Worm (Caenorhabditis elegans) whole organism, L2 larva: ENCODE results near the gene C42C1.9.

Experiments used
- F13H6.1 ChIP-seq: sonication (generic microtip); optimal IDR thresholded peaks from 2 replicates; lab custom pipeline; 2016; ENCODE audit warnings: missing genetic modification characterization, missing compliant biosample characterization
- R02D3.7 ChIP-seq: fragments of 150-350 bp; optimal IDR thresholded peaks from 2 replicates; lab custom pipeline; 2014; ENCODE audit warnings: missing biosample characterization, missing genetic modification characterization
- ZK546.5 ChIP-seq: sonication (generic microtip); optimal IDR thresholded peaks from 2 replicates; lab custom pipeline; 2017; ENCODE audit warnings: missing biosample characterization, missing genetic modification characterization
- alr-1 ChIP-seq: fragments of 150-350 bp; optimal IDR thresholded peaks from 2 replicates; lab custom pipeline; 2014; ENCODE audit warnings: missing biosample characterization, missing genetic modification characterization
- aly-2 ChIP-seq: fragments of 150-350 bp; optimal IDR thresholded peaks from 2 replicates; lab custom pipeline; 2014; ENCODE audit warnings: missing biosample characterization, missing genetic modification characterization
- ama-1 ChIP-seq: fragments of 150-350 bp; optimal IDR thresholded peaks from 2 replicates; lab custom pipeline; 2018; ENCODE audit warnings: inconsistent platforms
- ceh-16 ChIP-seq: fragments of 150-350 bp; optimal IDR thresholded peaks from 2 replicates; lab custom pipeline; 2014; ENCODE audit warnings: missing biosample characterization, missing genetic modification characterization
- ceh-82 ChIP-seq: fragments of 150-350 bp; optimal IDR thresholded peaks from 2 replicates; lab custom pipeline; 2014; ENCODE audit warnings: missing biosample characterization, missing genetic modification characterization
- crh-2 ChIP-seq: sonication (generic microtip); optimal IDR thresholded peaks from 2 replicates; lab custom pipeline; 2017; ENCODE audit warnings: missing biosample characterization, missing genetic modification characterization
- dmd-4 ChIP-seq: sonication (generic microtip); optimal IDR thresholded peaks from 2 replicates; lab custom pipeline; 2017; ENCODE audit warnings: missing biosample characterization, missing genetic modification characterization
- elt-1 ChIP-seq: fragments of 150-350 bp; optimal IDR thresholded peaks from 2 replicates; lab custom pipeline; 2014; ENCODE audit warnings: missing biosample characterization, missing genetic modification characterization
- elt-3 ChIP-seq: sonication (generic microtip); optimal IDR thresholded peaks from 2 replicates; lab custom pipeline; 2017; ENCODE audit warnings: missing biosample characterization, missing genetic modification characterization
- fos-1 ChIP-seq: fragments of 150-350 bp; optimal IDR thresholded peaks from 2 replicates; lab custom pipeline; 2014; ENCODE audit warnings: missing biosample characterization, missing genetic modification characterization
- gmeb-1 ChIP-seq: fragments of 150-350 bp; optimal IDR thresholded peaks from 2 replicates; lab custom pipeline; 2014; ENCODE audit warnings: missing biosample characterization, missing genetic modification characterization
- lin-11 ChIP-seq: fragments of 150-350 bp; sonication (generic microtip); optimal IDR thresholded peaks from 2 replicates; lab custom pipeline; 2014; ENCODE audit warnings: missing biosample characterization, missing genetic modification characterization, inconsistent platforms, mixed read lengths
- lin-13 ChIP-seq: fragments of 150-350 bp; optimal IDR thresholded peaks from 2 replicates; lab custom pipeline; 2014; ENCODE audit warnings: missing biosample characterization, missing genetic modification reagents, missing genetic modification characterization
- lsy-2 ChIP-seq, 2 experiments: fragments of 150-350 bp in 1 of 2; sonication (generic microtip) in 1 of 2; optimal IDR thresholded peaks; 2 replicates each; lab custom pipeline; 2014 to 2017; ENCODE audit warnings: missing biosample characterization in 2 of 2, missing genetic modification characterization in 2 of 2
- mab-5 ChIP-seq: fragments of 150-350 bp; optimal IDR thresholded peaks from 2 replicates; lab custom pipeline; 2014; ENCODE audit warnings: missing biosample characterization, missing genetic modification characterization
- mbf-1 ChIP-seq: sonication (generic microtip); optimal IDR thresholded peaks from 2 replicates; lab custom pipeline; 2017; ENCODE audit warnings: missing biosample characterization, missing genetic modification characterization
- mdl-1 ChIP-seq, 2 experiments: fragments of 150-350 bp in 1 of 2; sonication (generic microtip) in 1 of 2; optimal IDR thresholded peaks; 2 replicates each; lab custom pipeline; 2017; ENCODE audit warnings: missing biosample characterization in 2 of 2, missing genetic modification characterization in 2 of 2
- nhr-10 ChIP-seq: sonication (generic microtip); optimal IDR thresholded peaks from 2 replicates; lab custom pipeline; 2017; ENCODE audit warnings: missing biosample characterization, missing genetic modification characterization
- nhr-11 ChIP-seq: fragments of 150-350 bp; optimal IDR thresholded peaks from 2 replicates; lab custom pipeline; 2014; ENCODE audit warnings: missing biosample characterization, missing genetic modification characterization
- nhr-12 ChIP-seq: fragments of 150-350 bp; optimal IDR thresholded peaks from 2 replicates; lab custom pipeline; 2014; ENCODE audit warnings: missing biosample characterization, missing genetic modification characterization
- nhr-129 ChIP-seq: fragments of 150-350 bp; optimal IDR thresholded peaks from 2 replicates; lab custom pipeline; 2014; ENCODE audit warnings: missing biosample characterization, missing genetic modification characterization
- nhr-21 ChIP-seq: fragments of 150-350 bp; optimal IDR thresholded peaks from 2 replicates; lab custom pipeline; 2014; ENCODE audit warnings: missing biosample characterization, missing genetic modification characterization
- nhr-23 ChIP-seq: fragments of 150-350 bp; optimal IDR thresholded peaks from 2 replicates; lab custom pipeline; 2014; ENCODE audit warnings: missing biosample characterization, missing genetic modification reagents, missing genetic modification characterization
- nhr-237 ChIP-seq: fragments of 150-350 bp; optimal IDR thresholded peaks from 2 replicates; lab custom pipeline; 2014; ENCODE audit warnings: missing biosample characterization, missing genetic modification characterization
- nhr-25 ChIP-seq: fragments of 150-350 bp; sonication (generic microtip); optimal IDR thresholded peaks from 3 replicates; lab custom pipeline; 2014; ENCODE audit warnings: missing biosample characterization, missing genetic modification characterization
- peb-1 ChIP-seq: fragments of 150-350 bp; optimal IDR thresholded peaks from 2 replicates; lab custom pipeline; 2014; ENCODE audit warnings: missing biosample characterization, missing genetic modification characterization
- sem-4 ChIP-seq: fragments of 150-350 bp; optimal IDR thresholded peaks from 2 replicates; lab custom pipeline; 2014; ENCODE audit warnings: missing biosample characterization, missing genetic modification reagents, missing genetic modification characterization
- skn-1 ChIP-seq: sonication (generic microtip); optimal IDR thresholded peaks from 2 replicates; lab custom pipeline; 2017; ENCODE audit warnings: missing biosample characterization, missing genetic modification characterization
- unc-55 ChIP-seq: fragments of 150-350 bp; sonication (generic microtip); optimal IDR thresholded peaks from 3 replicates; lab custom pipeline; 2014; ENCODE audit warnings: missing biosample characterization, missing genetic modification reagents, missing genetic modification characterization
- zag-1 ChIP-seq: fragments of 150-350 bp; optimal IDR thresholded peaks from 2 replicates; lab custom pipeline; 2014; ENCODE audit warnings: missing biosample characterization, missing genetic modification characterization
- ztf-11 ChIP-seq: sonication (generic microtip); optimal IDR thresholded peaks from 2 replicates; lab custom pipeline; 2017; ENCODE audit warnings: missing biosample characterization, missing genetic modification characterization

The C42C1.9 gene

ce11 chrIV:12270392-12270791, 18.9 kb upstream of the C42C1.9 start, which contains the start of gene C42C1.3:
Gene C42C1.3 (minus strand): TSS chrIV:12270492.
- no peak for TF ChIP-seq alr-1 (tag; lab: Kevin White, UChicago)
- no peak for TF ChIP-seq elt-1 (tag; lab: Kevin White, UChicago)
- no peak for TF ChIP-seq lsy-2 (tag; optimal IDR thresholded peaks at IDR 0.05; lab: Kevin White, UChicago)
- TF ChIP-seq mab-5 (tag; lab: Kevin White, UChicago), result no peak
- no peak for TF ChIP-seq sem-4 (tag; lab: Kevin White, UChicago)
- no peak for TF ChIP-seq elt-3 (tag; lab: Kevin White, UChicago)
- no peak for TF ChIP-seq ztf-11 (tag; lab: Kevin White, UChicago)
- no peak for TF ChIP-seq aly-2 (tag; lab: Kevin White, UChicago)
- no peak for TF ChIP-seq gmeb-1 (tag; lab: Kevin White, UChicago)
- TF ChIP-seq mbf-1, result no peak
- no peak for TF ChIP-seq zag-1
- TF ChIP-seq peb-1, result no peak
- no peak for TF ChIP-seq ZK546.5 (tag; lab: Kevin White, UChicago)
- TF ChIP-seq R02D3.7, result no peak
- TF ChIP-seq F13H6.1 (tag; lab: Kevin White, UChicago), result no peak
- TF ChIP-seq, all 48 proteins: peak for 0

ce11 chrIV:12274365-12274764, 14.9 kb upstream of the C42C1.9 start:
- TF ChIP-seq gmeb-1 (tag; lab: Kevin White, UChicago) (peak; percentile 5), nhr-129 (tag; lab: Kevin White, UChicago) (peak; percentile 22), mdl-1 (tag; optimal IDR thresholded peaks at IDR 0.05; lab: Kevin White, UChicago) (no peak)

- TF ChIP-seq lin-13 (GFP tag; lab: Kevin White, UChicago) (no peak), nhr-237 (no peak), nhr-10 (tag; lab: Kevin White, UChicago) (no peak), ZK546.5 (tag; lab: Kevin White, UChicago) (no peak), skn-1 (tag; lab: Kevin White, UChicago) (no peak), crh-2 (tag; lab: Kevin White, UChicago) (no peak), nhr-21 (tag; lab: Kevin White, UChicago) (no peak), elt-3 (tag; lab: Kevin White, UChicago) (no peak), alr-1 (tag; lab: Kevin White, UChicago) (no peak), nhr-11 (tag; lab: Kevin White, UChicago) (no peak), nhr-129 (tag; lab: Kevin White, UChicago) (no peak), R02D3.7 (no peak), nhr-23 (tag; lab: Kevin White, UChicago) (no peak), nhr-25 (tag; lab: Kevin White, UChicago) (no peak), nhr-12 (no peak), dmd-4 (tag; lab: Kevin White, UChicago) (no peak), ceh-82 (tag; lab: Kevin White, UChicago) (no peak), ceh-16 (tag; lab: Kevin White, UChicago) (no peak), elt-1 (tag; lab: Kevin White, UChicago) (no peak)
- TF ChIP-seq, all 48 proteins: peak for 0
Measured at ce11 chrIV:12275892-12276291, 13.4 kb upstream of the C42C1.9 start, which contains the start of gene vps-8. Gene vps-8 (minus strand): TSS chrIV:12275992.

- TF ChIP-seq nhr-25 (tag; lab: Kevin White, UChicago) (no peak), nhr-129 (tag; lab: Kevin White, UChicago) (peak; percentile 63), fos-1 (tag; lab: Kevin White, UChicago) (no peak), alr-1 (tag; lab: Kevin White, UChicago) (no peak), R02D3.7 (no peak), unc-55 (GFP tag; lab: Kevin White, UChicago) (no peak), aly-2 (tag; lab: Kevin White, UChicago) (no peak), lin-11 (tag; lab: Kevin White, UChicago) (no peak), ceh-82 (tag; lab: Kevin White, UChicago) (no peak), F13H6.1 (tag; lab: Kevin White, UChicago) (no peak), nhr-21 (tag; lab: Kevin White, UChicago) (no peak), lsy-2 (tag; optimal IDR thresholded peaks at IDR 0.05; lab: Kevin White, UChicago) (peak in 1 of 2 experiments; percentile 68), crh-2 (tag; lab: Kevin White, UChicago) (peak; percentile 18), nhr-11 (tag; lab: Kevin White, UChicago) (no peak), lin-13 (GFP tag; lab: Kevin White, UChicago) (no peak), nhr-10 (tag; lab: Kevin White, UChicago) (no peak), ZK546.5 (tag; lab: Kevin White, UChicago) (no peak), ama-1 (no peak)
Measured at ce11 chrIV:12278507-12278906, 10.7 kb upstream of the C42C1.9 start, which contains the start of the genes tag-335 and vkmt-1. Gene tag-335 (minus strand): TSS chrIV:12278594. Gene vkmt-1 (plus strand): TSS chrIV:12278725.
